Fruit fly (Drosophila melanogaster): ENCODE measurements around the gene CG34150.

CG34150 gene

dm6 chr3R:24828234-24828633 is 14.2 kb downstream of the CG34150 start, which contains the start of gene RabX4:
RabX4 (minus strand) TSS chr3R:24828409.
- TF ChIP-seq MTF-1 (GFP tag; optimal IDR thresholded peaks at IDR 0.05; ENCODE audit: borderline replicate concordance) = no peak
- peak; percentile 13 for TF ChIP-seq CG15514 (GFP tag; optimal IDR thresholded peaks at IDR 0.05)
- peak; percentile 6; the same call in 1 of the 3 replicates for TF ChIP-seq CG11695 (GFP tag; IDR thresholded peaks at IDR 0.05)
- TF ChIP-seq Med (GFP tag) = peak; percentile 53
- no peak for TF ChIP-seq ap (GFP tag; IDR thresholded peaks at IDR 0.05)
- TF ChIP-seq CG12155 (GFP tag; optimal IDR thresholded peaks at IDR 0.05) = no peak
- TF ChIP-seq CG7963 (GFP tag; IDR thresholded peaks at IDR 0.05; ENCODE audit: partially characterized antibody) = no peak
- TF ChIP-seq corto (GFP tag; optimal IDR thresholded peaks at IDR 0.05) = no peak
- no peak for TF ChIP-seq CG4617 (GFP tag; optimal IDR thresholded peaks at IDR 0.05; ENCODE audit: borderline replicate concordance)
- TF ChIP-seq Dek (tag; optimal IDR thresholded peaks at IDR 0.05) = no peak
- no peak for TF ChIP-seq Lim3 (GFP tag; IDR thresholded peaks at IDR 0.05)
- no peak for TF ChIP-seq tio (GFP tag; optimal IDR thresholded peaks at IDR 0.05)
- no peak for TF ChIP-seq gsb (GFP tag; IDR thresholded peaks at IDR 0.05)
- no peak for TF ChIP-seq cato (GFP tag; optimal IDR thresholded peaks at IDR 0.05; ENCODE audit: borderline replicate concordance)
- TF ChIP-seq NC2α (GFP tag; optimal IDR thresholded peaks at IDR 0.05) = no peak
- no peak for TF ChIP-seq bab2 (GFP tag; optimal IDR thresholded peaks at IDR 0.05)
- peak; percentile 42 for TF ChIP-seq YL-1 (GFP tag; optimal IDR thresholded peaks at IDR 0.05)
- TF ChIP-seq CrebB (tag; optimal IDR thresholded peaks at IDR 0.05) = no peak
- TF ChIP-seq CG18476 (GFP tag; optimal IDR thresholded peaks at IDR 0.05) = no peak
- no peak for TF ChIP-seq Nf-YC (tag; optimal IDR thresholded peaks at IDR 0.05)
- TF ChIP-seq CG12299 (tag; optimal IDR thresholded peaks at IDR 0.05) = no peak
- TF ChIP-seq CG8359 (GFP tag; optimal IDR thresholded peaks at IDR 0.05; ENCODE audit: borderline replicate concordance) = no peak
- no peak for TF ChIP-seq CG34422 (GFP tag; IDR thresholded peaks at IDR 0.05)
- no peak for TF ChIP-seq CG4707 (GFP tag; optimal IDR thresholded peaks at IDR 0.05)
- TF ChIP-seq CG13123 (GFP tag; optimal IDR thresholded peaks at IDR 0.05) = no peak
- peak; percentile 100 for TF ChIP-seq onecut (GFP tag; IDR thresholded peaks at IDR 0.05)
- TF ChIP-seq Fer1 (GFP tag; optimal IDR thresholded peaks at IDR 0.05) = no peak
- no peak for TF ChIP-seq CG17385 (GFP tag; optimal IDR thresholded peaks at IDR 0.05)
- no peak for TF ChIP-seq usp (GFP tag; optimal IDR thresholded peaks at IDR 0.05)
- TF ChIP-seq E2f2 (GFP tag; IDR thresholded peaks at IDR 0.05) = peak; percentile 59
- no peak for TF ChIP-seq Eip74EF (GFP tag; optimal IDR thresholded peaks at IDR 0.05)
- TF ChIP-seq ac (GFP tag; optimal IDR thresholded peaks at IDR 0.05) = no peak
- TF ChIP-seq nerfin-2 (GFP tag; IDR thresholded peaks at IDR 0.05; ENCODE audit: partially characterized antibody) = no peak
- TF ChIP-seq MESR4 (GFP tag; optimal IDR thresholded peaks at IDR 0.05) = peak; percentile 1
- peak; percentile 48 for TF ChIP-seq Dp (GFP tag; optimal IDR thresholded peaks at IDR 0.05)
- no peak for TF ChIP-seq mld (GFP tag; IDR thresholded peaks at IDR 0.05; ENCODE audit: partially characterized antibody)
- TF ChIP-seq Taf1 (GFP tag; IDR thresholded peaks at IDR 0.05) = no peak
- TF ChIP-seq Dref (GFP tag; IDR thresholded peaks at IDR 0.05) = peak; percentile 48
- peak; percentile 99 for TF ChIP-seq ewg (GFP tag; optimal IDR thresholded peaks at IDR 0.05)
- TF ChIP-seq pita (GFP tag; optimal IDR thresholded peaks at IDR 0.05) = no peak
- TF ChIP-seq seq (GFP tag; IDR thresholded peaks at IDR 0.05) = no peak
- TF ChIP-seq CG8944 (GFP tag; optimal IDR thresholded peaks at IDR 0.05) = no peak
- TF ChIP-seq pzg (GFP tag; optimal IDR thresholded peaks at IDR 0.05) = peak; percentile 22
- peak; percentile 70 for TF ChIP-seq sens (GFP tag)
- peak; percentile 30 for TF ChIP-seq nerfin-1 (tag; optimal IDR thresholded peaks at IDR 0.05)

Measured in whole organism, embryonic.